Worm (Caenorhabditis elegans): ENCODE results near the gene str-187.

DNA sequence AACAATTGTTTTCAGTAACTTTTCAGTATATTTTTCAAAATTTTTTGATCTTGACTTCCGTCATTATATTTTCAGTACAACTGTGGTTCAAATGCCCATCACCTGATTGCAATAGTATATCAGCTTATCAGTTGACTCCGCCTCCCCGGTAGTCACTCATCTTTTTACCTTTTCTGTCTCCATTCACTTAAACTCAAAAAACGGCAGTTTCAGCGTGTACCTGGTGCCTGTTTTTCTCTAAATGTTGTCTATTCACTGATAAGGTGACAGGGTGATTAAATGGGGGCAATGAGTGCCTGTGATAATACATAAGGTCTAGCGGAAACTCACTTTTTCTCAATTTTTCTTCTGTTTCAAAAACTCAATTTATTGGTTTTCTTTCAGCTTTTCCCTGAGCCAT lies 20.2 kb upstream of the str-187 start, which contains the start of gene ZK550.2:
- TF ChIP-seq tra-4 (tag; optimal IDR thresholded peaks at IDR 0.05) (no peak), ama-1 (optimal IDR thresholded peaks at IDR 0.05) (no peak), flt-1 (GFP tag; IDR thresholded peaks at IDR 0.05) (no peak), sea-1 (GFP tag; conservative IDR thresholded peaks at IDR 0.05) (no peak)
